Fruit fly (Drosophila melanogaster) whole organism, wandering third instar larva: ENCODE results near the gene CG4022.
A peak's percentile ranks its signal among the peaks of the same experiment; 100 is the strongest.

Source experiments
- CG32264 ChIP-seq: fragments of 200-800 bp; sonication (Bioruptor generic); optimal IDR thresholded peaks from 2 replicates; lab custom pipeline; 2016; ENCODE audit warnings: missing biosample characterization, missing genetic modification characterization
- CG9705 ChIP-seq: fragments of 200-800 bp; sonication (Bioruptor generic); optimal IDR thresholded peaks from 2 replicates; lab custom pipeline; 2018; ENCODE audit warnings: missing biosample characterization, mild to moderate bottlenecking, missing genetic modification characterization
- Dfd ChIP-seq: fragments of >200 bp; optimal IDR thresholded peaks from 2 replicates; lab custom pipeline; 2017; ENCODE audit warnings: missing biosample characterization, missing genetic modification characterization
- Dif ChIP-seq: fragments of 200-275, 200-300 bp; sonication (Bioruptor generic); optimal IDR thresholded peaks from 2 replicates; lab custom pipeline; 2018; ENCODE audit warnings: missing biosample characterization, missing genetic modification characterization; ENCODE audit not compliant: partially characterized antibody
- GATAd ChIP-seq: sonication (Bioruptor generic); optimal IDR thresholded peaks from 2 replicates; lab custom pipeline; 2016; ENCODE audit warnings: missing biosample characterization, missing genetic modification characterization
- HLH106 ChIP-seq: fragments of 200-800 bp; optimal IDR thresholded peaks from 3 replicates; lab custom pipeline; 2019; ENCODE audit warnings: missing biosample characterization, mild to moderate bottlenecking, missing genetic modification characterization, moderate library complexity
- Hnf4 ChIP-seq: fragments of 200-800 bp; sonication (Bioruptor generic); optimal IDR thresholded peaks from 2 replicates; lab custom pipeline; 2016; ENCODE audit warnings: missing biosample characterization, mild to moderate bottlenecking, missing genetic modification characterization
- Hr78 ChIP-seq: fragments of >200 bp; optimal IDR thresholded peaks from 2 replicates; lab custom pipeline; 2017; ENCODE audit warnings: missing biosample characterization, missing genetic modification characterization
- Hr83 ChIP-seq: fragments of 200-300 bp; sonication (Bioruptor generic); optimal IDR thresholded peaks from 2 replicates; lab custom pipeline; 2016; ENCODE audit warnings: missing biosample characterization, mild to moderate bottlenecking, missing genetic modification characterization, moderate library complexity; ENCODE audit not compliant: poor library complexity, severe bottlenecking
- Jra ChIP-seq: sonication (Bioruptor generic); optimal IDR thresholded peaks from 2 replicates; lab custom pipeline; 2016; ENCODE audit warnings: missing biosample characterization, missing genetic modification characterization
- Mio ChIP-seq: sonication (Bioruptor generic); optimal IDR thresholded peaks from 2 replicates; lab custom pipeline; 2016; ENCODE audit warnings: missing biosample characterization, missing genetic modification characterization
- Myc ChIP-seq: fragments of >200 bp; optimal IDR thresholded peaks from 2 replicates; lab custom pipeline; 2017
- N ChIP-seq: fragments of >200 bp; optimal IDR thresholded peaks from 2 replicates; lab custom pipeline; 2018; ENCODE audit warnings: missing biosample characterization, missing external identifiers, missing genetic modification characterization
- OdsH ChIP-seq: fragments of 200-800 bp; sonication (Bioruptor generic); optimal IDR thresholded peaks from 2 replicates; lab custom pipeline; 2016; ENCODE audit warnings: missing biosample characterization, mild to moderate bottlenecking, missing genetic modification characterization
- Rel ChIP-seq, 2 experiments: fragments of 200-800 bp; sonication (Bioruptor generic) in 1 of 2; optimal IDR thresholded peaks; 2 replicates in 1 of 2; 3 replicates in 1 of 2; lab custom pipeline; 2016 to 2019; ENCODE audit warnings: mild to moderate bottlenecking in 2 of 2, missing biosample characterization in 2 of 2, missing genetic modification characterization in 2 of 2, moderate library complexity in 1 of 2
- Sp1 ChIP-seq: fragments of 200-800 bp; sonication (Bioruptor generic); optimal IDR thresholded peaks from 3 replicates; lab custom pipeline; 2019; ENCODE audit warnings: missing biosample characterization, mild to moderate bottlenecking, missing genetic modification characterization, moderate library complexity
- Vsx2 ChIP-seq: fragments of 200-300, 225-300 bp; sonication (Bioruptor generic); optimal IDR thresholded peaks from 2 replicates; lab custom pipeline; 2018; ENCODE audit warnings: missing biosample characterization, missing genetic modification characterization; ENCODE audit not compliant: partially characterized antibody
- br ChIP-seq: fragments of 200-800 bp; sonication (Bioruptor generic); optimal IDR thresholded peaks from 2 replicates; lab custom pipeline; 2016; ENCODE audit warnings: missing biosample characterization, missing genetic modification characterization
- brk ChIP-seq: fragments of 200-800 bp; sonication (Bioruptor generic); optimal IDR thresholded peaks from 2 replicates; lab custom pipeline; 2016; ENCODE audit warnings: missing biosample characterization, mild to moderate bottlenecking, missing genetic modification characterization
- dl ChIP-seq, 2 experiments: fragments of 175-275, 200-275 bp in 1 of 2; fragments of 200-275 bp in 1 of 2; sonication (Bioruptor generic); optimal IDR thresholded peaks; lab custom pipeline; 2018; ENCODE audit warnings: mild to moderate bottlenecking in 2 of 2, missing biosample characterization in 2 of 2, missing genetic modification characterization in 2 of 2, moderate library complexity in 2 of 2; ENCODE audit not compliant: partially characterized antibody in 2 of 2, insufficient read depth in 1 of 2
- dmrt93B ChIP-seq: fragments of 200-800 bp; sonication (Bioruptor generic); optimal IDR thresholded peaks from 2 replicates; lab custom pipeline; 2018; ENCODE audit warnings: missing biosample characterization, mild to moderate bottlenecking, missing genetic modification characterization
- dsf ChIP-seq: sonication (Bioruptor generic); optimal IDR thresholded peaks from 2 replicates; lab custom pipeline; 2016; ENCODE audit warnings: missing biosample characterization, missing genetic modification characterization, borderline replicate concordance
- ey ChIP-seq: fragments of 200-800 bp; sonication (Bioruptor generic); optimal IDR thresholded peaks from 2 replicates; lab custom pipeline; 2016; ENCODE audit warnings: missing biosample characterization, missing genetic modification characterization
- foxo ChIP-seq, 2 experiments: fragments of 200-800 bp; sonication (Bioruptor generic); optimal IDR thresholded peaks; 2 replicates in 1 of 2; 3 replicates in 1 of 2; lab custom pipeline; 2016 to 2017; ENCODE audit warnings: missing biosample characterization in 2 of 2, missing genetic modification characterization in 2 of 2
- fru ChIP-seq: fragments of 200-800 bp; sonication (Bioruptor generic); optimal IDR thresholded peaks from 3 replicates; lab custom pipeline; 2016; ENCODE audit warnings: missing biosample characterization, mild to moderate bottlenecking, missing genetic modification characterization
- jim ChIP-seq: fragments of 175-275, 200-325 bp; sonication (Bioruptor generic); optimal IDR thresholded peaks from 2 replicates; lab custom pipeline; 2016; ENCODE audit warnings: missing biosample characterization, mild to moderate bottlenecking, missing genetic modification characterization
- lola ChIP-seq: fragments of >200 bp; optimal IDR thresholded peaks from 2 replicates; lab custom pipeline; 2017; ENCODE audit warnings: missing biosample characterization, missing genetic modification characterization
- pan ChIP-seq: fragments of >200 bp; optimal IDR thresholded peaks from 2 replicates; lab custom pipeline; 2017
- psq ChIP-seq: fragments of 200-800 bp; sonication (Bioruptor generic); optimal IDR thresholded peaks from 3 replicates; lab custom pipeline; 2017; ENCODE audit warnings: missing biosample characterization, mild to moderate bottlenecking, missing genetic modification characterization, moderate library complexity
- rgr ChIP-seq: fragments of 200-800 bp; sonication (Bioruptor generic); optimal IDR thresholded peaks from 3 replicates; lab custom pipeline; 2016; ENCODE audit warnings: missing biosample characterization, mild to moderate bottlenecking, missing genetic modification characterization
- sage ChIP-seq: fragments of 200-800 bp; sonication (Bioruptor generic); optimal IDR thresholded peaks from 2 replicates; lab custom pipeline; 2016; ENCODE audit warnings: missing biosample characterization, mild to moderate bottlenecking, missing genetic modification characterization
- sv ChIP-seq: fragments of 200-800 bp; sonication (Bioruptor generic); optimal IDR thresholded peaks from 3 replicates; lab custom pipeline; 2016; ENCODE audit warnings: missing biosample characterization, missing genetic modification characterization
- tai ChIP-seq: sonication (Bioruptor generic); optimal IDR thresholded peaks from 2 replicates; lab custom pipeline; 2016; ENCODE audit warnings: missing biosample characterization, missing genetic modification characterization
- usp ChIP-seq: fragments of >200 bp; optimal IDR thresholded peaks from 2 replicates; lab custom pipeline; 2017; ENCODE audit warnings: missing biosample characterization, missing genetic modification characterization
- woc ChIP-seq: sonication (Bioruptor generic); optimal IDR thresholded peaks from 2 replicates; lab custom pipeline; 2016; ENCODE audit warnings: missing biosample characterization, mild to moderate bottlenecking, missing genetic modification characterization

Gene CG4022

dm6 chr3L:9422636-9423419 is 12.2 kb upstream of the CG4022 start, which contains the start of gene aay (continued):
- TF ChIP-seq Vsx2 (no peak), Dfd (GFP tag; lab: Kevin White, UChicago) (peak; percentile 94), Jra (GFP tag; lab: Kevin White, UChicago) (peak; percentile 97), GATAd (GFP tag; lab: Kevin White, UChicago) (peak; percentile 90), dl (GFP tag; optimal IDR thresholded peaks at IDR 0.05; lab: Kevin White, UChicago; ENCODE audit: insufficient read depth in 1 of 2, partially characterized antibody in 2 of 2) (no peak), Hr83 (GFP tag; lab: Kevin White, UChicago) (no peak)

dm6 chr3L:9422135-9422534 is 11.5 kb upstream of the CG4022 start:
- TF ChIP-seq Hr78 (GFP tag; lab: Kevin White, UChicago) (no peak), Rel (GFP tag; optimal IDR thresholded peaks at IDR 0.05; lab: Kevin White, UChicago) (no peak), Rel (tag; optimal IDR thresholded peaks at IDR 0.05; lab: Kevin White, UChicago) (peak; percentile 90)

- TF ChIP-seq Sp1 (no peak), N (GFP tag; lab: Kevin White, UChicago) (no peak), OdsH (GFP tag; lab: Kevin White, UChicago) (no peak), usp (GFP tag; lab: Kevin White, UChicago) (no peak), psq (GFP tag; lab: Kevin White, UChicago) (no peak), br (GFP tag; lab: Kevin White, UChicago) (no peak), sage (GFP tag; lab: Kevin White, UChicago) (no peak), Dif (no peak), brk (GFP tag; lab: Kevin White, UChicago) (no peak), sv (GFP tag; lab: Kevin White, UChicago) (no peak), fru (GFP tag; lab: Kevin White, UChicago) (no peak), dmrt93B (no peak), Mio (no peak), ey (GFP tag; lab: Kevin White, UChicago) (no peak), foxo (GFP tag; optimal IDR thresholded peaks at IDR 0.05; lab: Kevin White, UChicago) (no peak), woc (GFP tag; lab: Kevin White, UChicago) (no peak), rgr (no peak), dl (GFP tag; optimal IDR thresholded peaks at IDR 0.05; lab: Kevin White, UChicago; ENCODE audit: insufficient read depth in 1 of 2, partially characterized antibody in 2 of 2) (no peak)
- TF ChIP-seq, all 38 proteins: peak for 0
Observed at dm6 chr3L:9421621-9422020, 11.0 kb upstream of the CG4022 start.

DNA sequence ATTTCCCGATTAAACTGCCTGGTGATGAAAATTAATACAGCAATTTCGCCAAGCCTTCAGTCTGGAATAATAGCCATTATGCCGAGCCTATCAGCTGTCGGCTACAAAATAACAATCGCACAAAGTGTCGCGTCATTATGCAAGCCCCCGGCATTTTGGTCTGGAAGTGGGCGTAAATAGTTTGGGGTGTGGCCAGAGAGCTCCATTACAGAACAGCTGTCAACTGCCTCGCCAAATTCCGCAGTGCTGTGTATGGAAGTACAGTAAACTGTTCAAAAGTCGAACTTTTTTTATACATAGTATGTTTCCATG is 10.1 kb upstream of the CG4022 start:
- TF ChIP-seq Dfd (GFP tag; lab: Kevin White, UChicago) (no peak), dmrt93B (no peak), dl (GFP tag; optimal IDR thresholded peaks at IDR 0.05; lab: Kevin White, UChicago; ENCODE audit: insufficient read depth in 1 of 2, partially characterized antibody in 2 of 2) (no peak), Hnf4 (GFP tag; lab: Kevin White, UChicago) (no peak), Mio (no peak), tai (GFP tag; lab: Kevin White, UChicago) (no peak), usp (GFP tag; lab: Kevin White, UChicago) (no peak), HLH106 (no peak), CG9705 (no peak)
- TF ChIP-seq, all 38 proteins: peak for 0

DNA sequence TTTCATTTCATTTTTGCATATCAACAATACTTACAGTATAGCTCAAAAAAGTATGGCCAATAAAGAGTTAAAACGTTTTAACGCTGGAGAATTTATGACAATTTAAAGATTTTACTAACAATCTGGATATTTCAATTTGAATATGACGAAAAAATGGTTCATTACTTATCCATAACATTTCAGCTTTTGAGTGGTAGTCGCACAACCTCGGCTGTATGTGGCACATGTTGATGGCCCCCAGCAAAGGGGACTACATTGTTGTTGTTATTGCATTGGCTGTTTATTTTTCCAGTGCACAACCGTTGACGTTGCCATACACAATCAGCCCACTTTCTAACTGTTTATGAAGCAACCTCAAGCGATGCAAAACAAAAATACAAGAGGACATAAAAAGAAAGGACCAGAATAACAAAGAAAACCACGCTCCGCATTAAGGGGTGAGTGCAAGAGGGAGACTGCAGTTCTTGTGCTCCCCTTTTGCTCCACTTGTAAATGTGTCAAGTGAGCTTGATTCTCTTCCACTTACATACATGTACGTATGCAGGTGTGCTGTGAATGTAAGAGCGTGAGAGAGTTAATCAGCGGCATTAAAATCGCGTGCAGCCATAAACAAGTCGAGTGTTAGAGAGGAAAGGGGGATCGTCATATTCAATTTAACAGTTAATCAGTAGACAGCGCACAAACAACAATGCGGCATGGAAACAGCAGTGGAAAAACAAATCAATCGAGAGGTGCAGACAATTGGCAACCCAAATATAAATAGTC is 9.6 kb upstream of the CG4022 start:
- TF ChIP-seq N (GFP tag; lab: Kevin White, UChicago) (no peak), dsf (GFP tag; lab: Kevin White, UChicago) (peak; percentile 27), Hr83 (GFP tag; lab: Kevin White, UChicago) (no peak), fru (GFP tag; lab: Kevin White, UChicago) (peak; percentile 94), br (GFP tag; lab: Kevin White, UChicago) (peak; percentile 95), pan (lab: Kevin White, UChicago) (no peak), tai (GFP tag; lab: Kevin White, UChicago) (peak; percentile 78), Dif (no peak), Rel (GFP tag; optimal IDR thresholded peaks at IDR 0.05; lab: Kevin White, UChicago) (peak; percentile 46), Rel (tag; optimal IDR thresholded peaks at IDR 0.05; lab: Kevin White, UChicago) (peak; percentile 66), Vsx2 (no peak), CG9705 (peak; percentile 62), psq (GFP tag; lab: Kevin White, UChicago) (peak; percentile 86), foxo (GFP tag; optimal IDR thresholded peaks at IDR 0.05; lab: Kevin White, UChicago) (peak; percentile 60 to 92), Myc (lab: Kevin White, UChicago) (no peak), HLH106 (peak; percentile 91), sv (GFP tag; lab: Kevin White, UChicago) (no peak), CG32264 (GFP tag; lab: Kevin White, UChicago) (peak; percentile 86), brk (GFP tag; lab: Kevin White, UChicago) (peak; percentile 38), Jra (GFP tag; lab: Kevin White, UChicago) (peak; percentile 88), woc (GFP tag; lab: Kevin White, UChicago) (peak; percentile 77), dl (GFP tag; optimal IDR thresholded peaks at IDR 0.05; lab: Kevin White, UChicago; ENCODE audit: insufficient read depth in 1 of 2, partially characterized antibody in 2 of 2) (no peak), Hnf4 (GFP tag; lab: Kevin White, UChicago) (peak; percentile 87), rgr (peak; percentile 88), lola (no peak), Hr78 (GFP tag; lab: Kevin White, UChicago) (no peak), dmrt93B (peak; percentile 80), jim (no peak)
